Fruit fly (Drosophila melanogaster) whole organism, adult: Measurements from ENCODE around the gene CG12084.

Source experiments
- CG11617 ChIP-seq: fragments of 200-800 bp; sonication (Bioruptor generic); optimal IDR thresholded peaks from 2 replicates; lab custom pipeline; 2017; ENCODE audit warnings: mild to moderate bottlenecking, missing biosample characterization, missing genetic modification reagents, missing genetic modification characterization
- CG12768 ChIP-seq: fragments of 200-800 bp; sonication (Bioruptor generic); optimal IDR thresholded peaks from 2 replicates; lab custom pipeline; 2017; ENCODE audit warnings: missing biosample characterization, missing genetic modification characterization, mild to moderate bottlenecking, moderate library complexity, missing genetic modification reagents
- CG14711 ChIP-seq: fragments of 200-800 bp; sonication (Bioruptor generic); optimal IDR thresholded peaks from 2 replicates; lab custom pipeline; 2018; ENCODE audit warnings: missing biosample characterization, mild to moderate bottlenecking, missing genetic modification characterization, moderate library complexity
- CG1620 ChIP-seq: fragments of 200-800 bp; sonication (Bioruptor generic); optimal IDR thresholded peaks from 2 replicates; lab custom pipeline; 2016; ENCODE audit warnings: missing biosample characterization, missing genetic modification characterization
- CG33017 ChIP-seq: fragments of 200-800 bp; sonication (Bioruptor generic); optimal IDR thresholded peaks from 2 replicates; lab custom pipeline; 2018; ENCODE audit warnings: missing biosample characterization, mild to moderate bottlenecking, missing genetic modification characterization, moderate library complexity
- CG5204 ChIP-seq: fragments of 200-800 bp; sonication (Bioruptor generic); optimal IDR thresholded peaks from 2 replicates; lab custom pipeline; 2016; ENCODE audit warnings: missing biosample characterization, missing genetic modification characterization
- CG7045 ChIP-seq: fragments of 200-800 bp; sonication (Bioruptor generic); optimal IDR thresholded peaks from 2 replicates; lab custom pipeline; 2017; ENCODE audit warnings: missing biosample characterization, mild to moderate bottlenecking, missing genetic modification characterization
- CG7101 ChIP-seq: fragments of 200-800 bp; sonication (Bioruptor generic); optimal IDR thresholded peaks from 2 replicates; lab custom pipeline; 2018; ENCODE audit warnings: missing biosample characterization, mild to moderate bottlenecking, missing genetic modification characterization, moderate library complexity
- Clk ChIP-seq: fragments of 200-800 bp; sonication (Bioruptor generic); optimal IDR thresholded peaks from 2 replicates; lab custom pipeline; 2017; ENCODE audit warnings: missing biosample characterization, missing genetic modification characterization
- Crg-1 ChIP-seq: fragments of 200-800 bp; sonication (Bioruptor generic); optimal IDR thresholded peaks from 2 replicates; lab custom pipeline; 2016; ENCODE audit warnings: missing biosample characterization, missing genetic modification characterization
- Hr96 ChIP-seq: fragments of 200-800 bp; sonication (Bioruptor generic); optimal IDR thresholded peaks from 2 replicates; lab custom pipeline; 2016; ENCODE audit warnings: missing biosample characterization, missing genetic modification characterization
- Mnt ChIP-seq: fragments of 200-800 bp; sonication (Bioruptor generic); optimal IDR thresholded peaks from 2 replicates; lab custom pipeline; 2016; ENCODE audit warnings: missing biosample characterization, mild to moderate bottlenecking, missing genetic modification characterization
- bab1 ChIP-seq: fragments of 200-800 bp; sonication (Bioruptor generic); optimal IDR thresholded peaks from 3 replicates; lab custom pipeline; 2019; ENCODE audit warnings: missing biosample characterization, mild to moderate bottlenecking, missing genetic modification characterization, moderate library complexity
- cic ChIP-seq: fragments of 200-800 bp; sonication (Bioruptor generic); optimal IDR thresholded peaks from 2 replicates; lab custom pipeline; 2017; ENCODE audit warnings: missing biosample characterization, mild to moderate bottlenecking, missing genetic modification characterization, moderate library complexity
- cnc ChIP-seq, 2 experiments: fragments of >200 bp; optimal IDR thresholded peaks; 2 replicates each; lab custom pipeline; 2017
- kay ChIP-seq: fragments of 200-800 bp; sonication (Bioruptor generic); peaks from one replicate; lab custom pipeline; 2016; ENCODE audit warnings: missing biosample characterization, missing genetic modification characterization, borderline replicate concordance
- ovo ChIP-seq: fragments of 200-800 bp; sonication (Bioruptor generic); optimal IDR thresholded peaks from 2 replicates; lab custom pipeline; 2016; ENCODE audit warnings: missing biosample characterization, missing genetic modification characterization
- pad ChIP-seq: fragments of 200-800 bp; sonication (Bioruptor generic); optimal IDR thresholded peaks from 3 replicates; lab custom pipeline; 2017; ENCODE audit warnings: missing biosample characterization, missing genetic modification characterization, mild to moderate bottlenecking, moderate library complexity, missing genetic modification reagents
- tj ChIP-seq: fragments of 200-800 bp; sonication (Bioruptor generic); optimal IDR thresholded peaks from 3 replicates; lab custom pipeline; 2017; ENCODE audit warnings: missing biosample characterization, mild to moderate bottlenecking, missing genetic modification characterization, moderate library complexity
- toe ChIP-seq: fragments of 200-800 bp; sonication (Bioruptor generic); optimal IDR thresholded peaks from 2 replicates; lab custom pipeline; 2016; ENCODE audit warnings: missing biosample characterization, missing genetic modification characterization

CG12084 gene

dm6 chr3L:1515820-1516540, 19.5 kb upstream of the CG12084 start:
- no peak for TF ChIP-seq toe (GFP tag; lab: Kevin White, UChicago)
- no peak for TF ChIP-seq Clk (GFP tag; lab: Kevin White, UChicago)
- no peak for TF ChIP-seq CG1620 (GFP tag; lab: Kevin White, UChicago)
- peak; percentile 52 for TF ChIP-seq CG11617 (GFP tag; lab: Kevin White, UChicago)
- peak; percentile 35 for TF ChIP-seq Hr96 (GFP tag; lab: Kevin White, UChicago)
- no peak for TF ChIP-seq cic (GFP tag; lab: Kevin White, UChicago)
- TF ChIP-seq CG12768 (GFP tag; lab: Kevin White, UChicago): no peak
- TF ChIP-seq CG7101 (tag; lab: Kevin White, UChicago): peak; percentile 60
- TF ChIP-seq CG5204: peak; percentile 21
- peak; percentile 82 for TF ChIP-seq bab1 (GFP tag; lab: Kevin White, UChicago)
- TF ChIP-seq Mnt (GFP tag; lab: Kevin White, UChicago): peak; percentile 10
- no peak for TF ChIP-seq ovo (GFP tag; lab: Kevin White, UChicago)
- no peak for TF ChIP-seq kay (GFP tag; lab: Kevin White, UChicago)
- TF ChIP-seq pad (GFP tag; lab: Kevin White, UChicago): no peak
- TF ChIP-seq cnc (optimal IDR thresholded peaks at IDR 0.05; lab: Kevin White, UChicago): no peak
- peak; percentile 26 for TF ChIP-seq CG7045 (GFP tag; lab: Kevin White, UChicago)
- peak; percentile 36 for TF ChIP-seq Crg-1 (GFP tag; lab: Kevin White, UChicago)
- TF ChIP-seq CG14711 (tag; lab: Kevin White, UChicago): peak; percentile 34
- TF ChIP-seq CG33017 (tag; lab: Kevin White, UChicago): peak; percentile 46
- peak; percentile 91 for TF ChIP-seq tj (GFP tag; lab: Kevin White, UChicago)

- TF ChIP-seq CG33017 (tag; lab: Kevin White, UChicago): no peak
- TF ChIP-seq Hr96 (GFP tag; lab: Kevin White, UChicago): no peak
- TF ChIP-seq tj (GFP tag; lab: Kevin White, UChicago): peak; percentile 38
- TF ChIP-seq CG11617 (GFP tag; lab: Kevin White, UChicago): peak; percentile 2
- TF ChIP-seq toe (GFP tag; lab: Kevin White, UChicago): no peak
- peak; percentile 33 for TF ChIP-seq bab1 (GFP tag; lab: Kevin White, UChicago)
Observed at dm6 chr3L:1502086-1502893, 5.8 kb upstream of the CG12084 start, which contains the start of the genes hfp and Psa. Gene hfp, minus strand, starts transcription at chr3L:1502590. Gene Psa, plus strand, starts transcription at chr3L:1502843.

- TF ChIP-seq CG1620 (GFP tag; lab: Kevin White, UChicago) (no peak), tj (GFP tag; lab: Kevin White, UChicago) (no peak), pad (GFP tag; lab: Kevin White, UChicago) (no peak), CG5204 (no peak), CG33017 (tag; lab: Kevin White, UChicago) (no peak), ovo (GFP tag; lab: Kevin White, UChicago) (no peak), Mnt (GFP tag; lab: Kevin White, UChicago) (no peak), toe (GFP tag; lab: Kevin White, UChicago) (no peak), CG7101 (tag; lab: Kevin White, UChicago) (no peak), bab1 (GFP tag; lab: Kevin White, UChicago) (no peak), cic (GFP tag; lab: Kevin White, UChicago) (no peak)
Observed at dm6 chr3L:1495803-1496202, 640 bp downstream of the CG12084 start.

dm6 chr3L:1489523-1489922, 6.9 kb downstream of the CG12084 start, which contains the start of gene stet:
Gene stet, minus strand, starts transcription at chr3L:1489547.
- TF ChIP-seq CG12768 (GFP tag; lab: Kevin White, UChicago) (peak; percentile 44), Crg-1 (GFP tag; lab: Kevin White, UChicago) (peak; percentile 9), tj (GFP tag; lab: Kevin White, UChicago) (no peak), cic (GFP tag; lab: Kevin White, UChicago) (peak; percentile 86)

dm6 chr3L:1488592-1489183, 7.8 kb downstream of the CG12084 start:
- peak; percentile 16 for TF ChIP-seq kay (GFP tag; lab: Kevin White, UChicago)
- TF ChIP-seq Hr96 (GFP tag; lab: Kevin White, UChicago): no peak
- no peak for TF ChIP-seq CG5204
- no peak for TF ChIP-seq CG1620 (GFP tag; lab: Kevin White, UChicago)
- TF ChIP-seq toe (GFP tag; lab: Kevin White, UChicago): no peak
- no peak for TF ChIP-seq CG7045 (GFP tag; lab: Kevin White, UChicago)
- TF ChIP-seq pad (GFP tag; lab: Kevin White, UChicago): peak; percentile 57
- TF ChIP-seq Clk (GFP tag; lab: Kevin White, UChicago): no peak
- no peak for TF ChIP-seq cnc (optimal IDR thresholded peaks at IDR 0.05; lab: Kevin White, UChicago)
- TF ChIP-seq CG7101 (tag; lab: Kevin White, UChicago): no peak
- TF ChIP-seq CG14711 (tag; lab: Kevin White, UChicago): no peak
- peak; percentile 5 for TF ChIP-seq CG33017 (tag; lab: Kevin White, UChicago)
- TF ChIP-seq Crg-1 (GFP tag; lab: Kevin White, UChicago): no peak
- TF ChIP-seq cic (GFP tag; lab: Kevin White, UChicago): peak; percentile 86
- no peak for TF ChIP-seq ovo (GFP tag; lab: Kevin White, UChicago)
- TF ChIP-seq CG12768 (GFP tag; lab: Kevin White, UChicago): peak; percentile 25
- peak; percentile 22 for TF ChIP-seq Mnt (GFP tag; lab: Kevin White, UChicago)
- TF ChIP-seq CG11617 (GFP tag; lab: Kevin White, UChicago): no peak
- TF ChIP-seq tj (GFP tag; lab: Kevin White, UChicago): peak; percentile 27
- TF ChIP-seq bab1 (GFP tag; lab: Kevin White, UChicago): peak; percentile 28
